Worm (Caenorhabditis elegans) whole organism, mixed stage, embryonic: ENCODE results near the gene Y38H6C.4.
"Not testable (repeated sequence)": the region's sequence is repeated elsewhere in the genome, so short reads cannot be mapped to it uniquely, and the experiment has no call there.

Experiments
- blmp-1 ChIP-seq: fragments of 150-350 bp; optimal IDR thresholded peaks from 2 replicates; lab custom pipeline; 2014; ENCODE audit warnings: missing biosample characterization, missing genetic modification characterization
- lin-32 ChIP-seq: fragments of 200-800 bp; sonication (Bioruptor generic); optimal IDR thresholded peaks from 2 replicates; lab custom pipeline; 2018; ENCODE audit warnings: mild to moderate bottlenecking, missing genetic modification characterization, missing compliant biosample characterization
- nhr-28 ChIP-seq: fragments of 150-350 bp; optimal IDR thresholded peaks from 2 replicates; lab custom pipeline; 2014; ENCODE audit warnings: missing biosample characterization, missing genetic modification characterization
- unc-39 ChIP-seq: fragments of 150-350 bp; optimal IDR thresholded peaks from 2 replicates; lab custom pipeline; 2014; ENCODE audit warnings: missing biosample characterization, missing genetic modification characterization

- TF ChIP-seq blmp-1 (tag; lab: Kevin White, UChicago); lin-32 (GFP tag; lab: Kevin White, UChicago); unc-39 (tag; lab: Kevin White, UChicago); nhr-28: not testable (repeated sequence)
These were observed 8.8 kb upstream of the Y38H6C.4 start, which contains the start of gene Y38H6C.8 for ce11 chrV:20513661-20514060.
